Fruit fly (Drosophila melanogaster) whole organism, embryonic: Measurements from ENCODE around the gene Cyp28c1.

ENCODE experiments used
- CG10979 ChIP-seq: fragments of 200-800 bp; sonication (Bioruptor generic); optimal IDR thresholded peaks from 2 replicates; lab custom pipeline; 2018; ENCODE audit warnings: missing biosample characterization, mild to moderate bottlenecking, missing genetic modification characterization, moderate library complexity
- CG11456 ChIP-seq: fragments of 200-800 bp; sonication (Bioruptor generic); IDR thresholded peaks from 3 replicates; pipeline ENCODE4 v1.3.6; 2022; ENCODE audit warnings: missing biosample characterization, missing genetic modification characterization
- CG11504 ChIP-seq: fragments of 200-800 bp; sonication (Bioruptor generic); optimal IDR thresholded peaks from 3 replicates; lab custom pipeline; 2019; ENCODE audit warnings: missing biosample characterization, mild to moderate bottlenecking, missing genetic modification characterization, moderate library complexity
- CG13296 ChIP-seq: fragments of 200-800 bp; sonication (Bioruptor generic); optimal IDR thresholded peaks from 3 replicates; lab custom pipeline; 2018; ENCODE audit warnings: missing biosample characterization, mild to moderate bottlenecking, missing genetic modification characterization
- CG14710 ChIP-seq: fragments of 200-800 bp; sonication (Bioruptor generic); optimal IDR thresholded peaks from 3 replicates; lab custom pipeline; 2019; ENCODE audit warnings: missing biosample characterization, mild to moderate bottlenecking, missing genetic modification characterization, moderate library complexity
- CG17385 ChIP-seq: fragments of 200-800 bp; sonication (Bioruptor generic); optimal IDR thresholded peaks from 3 replicates; lab custom pipeline; 2018; ENCODE audit warnings: missing biosample characterization, mild to moderate bottlenecking, missing genetic modification characterization
- CG17829 ChIP-seq: fragments of 200-800 bp; optimal IDR thresholded peaks from 2 replicates; lab custom pipeline; 2019; ENCODE audit warnings: missing biosample characterization, mild to moderate bottlenecking, missing genetic modification characterization, moderate library complexity
- CG18262 ChIP-seq: fragments of 200-800 bp; optimal IDR thresholded peaks from 3 replicates; lab custom pipeline; 2019; ENCODE audit warnings: missing biosample characterization, mild to moderate bottlenecking, missing genetic modification characterization, moderate library complexity
- CG18599 ChIP-seq: fragments of 200-800 bp; sonication (Bioruptor generic); optimal IDR thresholded peaks from 3 replicates; lab custom pipeline; 2017; ENCODE audit warnings: missing biosample characterization, missing genetic modification characterization, mild to moderate bottlenecking, moderate library complexity, missing genetic modification reagents
- CG31388 ChIP-seq: fragments of 200-800 bp; sonication (Bioruptor generic); optimal IDR thresholded peaks from 2 replicates; lab custom pipeline; 2016; ENCODE audit warnings: missing biosample characterization, missing genetic modification characterization
- CG3281 ChIP-seq: fragments of 200-800 bp; sonication (Bioruptor generic); optimal IDR thresholded peaks from 3 replicates; lab custom pipeline; 2017; ENCODE audit warnings: missing biosample characterization, mild to moderate bottlenecking, missing genetic modification characterization
- CG33557 ChIP-seq: fragments of 200-800 bp; sonication (Bioruptor generic); optimal IDR thresholded peaks from 2 replicates; lab custom pipeline; 2019; ENCODE audit warnings: missing biosample characterization, mild to moderate bottlenecking, missing genetic modification characterization, moderate library complexity
- CG34224 ChIP-seq: fragments of 200-800 bp; sonication (Bioruptor generic); IDR thresholded peaks from 3 replicates; pipeline ENCODE4 v1.3.6; 2022; ENCODE audit warnings: missing biosample characterization, missing genetic modification characterization; ENCODE audit not compliant: partially characterized antibody
- CG34422 ChIP-seq: fragments of 200-800 bp; sonication (Bioruptor generic); IDR thresholded peaks from 3 replicates; pipeline ENCODE4 v1.3.6; 2022; ENCODE audit warnings: missing biosample characterization, missing genetic modification characterization
- CG3995 ChIP-seq: fragments of 200-800 bp; sonication (Bioruptor generic); optimal IDR thresholded peaks from 3 replicates; lab custom pipeline; 2016; ENCODE audit warnings: missing biosample characterization, missing genetic modification characterization
- CG5245 ChIP-seq: fragments of 200-800 bp; sonication (Bioruptor generic); optimal IDR thresholded peaks from 3 replicates; lab custom pipeline; 2016; ENCODE audit warnings: missing biosample characterization, missing genetic modification characterization
- CG6813 ChIP-seq: fragments of 200-800 bp; sonication (Bioruptor generic); optimal IDR thresholded peaks from 2 replicates; lab custom pipeline; 2017; ENCODE audit warnings: missing biosample characterization, missing genetic modification characterization, mild to moderate bottlenecking, moderate library complexity, missing genetic modification reagents
- CG7839 ChIP-seq: fragments of 200-800 bp; sonication (Bioruptor generic); optimal IDR thresholded peaks from 3 replicates; lab custom pipeline; 2018; ENCODE audit warnings: missing biosample characterization, mild to moderate bottlenecking, missing genetic modification characterization, moderate library complexity
- CHES-1-like ChIP-seq: fragments of 200-800 bp; sonication (Bioruptor generic); optimal IDR thresholded peaks from 2 replicates; lab custom pipeline; 2016; ENCODE audit warnings: missing biosample characterization, missing genetic modification characterization
- D19A ChIP-seq: fragments of 200-800 bp; optimal IDR thresholded peaks from 3 replicates; lab custom pipeline; 2019; ENCODE audit warnings: missing biosample characterization, mild to moderate bottlenecking, missing genetic modification characterization, moderate library complexity
- E2f1 ChIP-seq: fragments of 200-800 bp; sonication (Bioruptor generic); IDR thresholded peaks from 2 replicates; pipeline ENCODE4 v1.3.6; 2022; ENCODE audit warnings: missing biosample characterization, missing genetic modification characterization
- ERR ChIP-seq: fragments of 200-800 bp; sonication (Bioruptor generic); optimal IDR thresholded peaks from 2 replicates; lab custom pipeline; 2016; ENCODE audit warnings: missing biosample characterization, missing genetic modification characterization
- Mad ChIP-seq: fragments of 200-800 bp; sonication (Bioruptor generic); optimal IDR thresholded peaks from 2 replicates; lab custom pipeline; 2016; ENCODE audit warnings: missing biosample characterization, missing genetic modification characterization
- NfI ChIP-seq: fragments of 200-800 bp; sonication (Bioruptor generic); optimal IDR thresholded peaks from 3 replicates; lab custom pipeline; 2018; ENCODE audit warnings: missing biosample characterization, mild to moderate bottlenecking, missing genetic modification characterization, moderate library complexity
- Pdp1 ChIP-seq, 2 experiments: fragments of 200-800 bp; sonication (Bioruptor generic); optimal IDR thresholded peaks; 3 replicates each; lab custom pipeline; 2016; ENCODE audit warnings: missing biosample characterization in 2 of 2, missing genetic modification characterization in 2 of 2, mild to moderate bottlenecking in 1 of 2, moderate library complexity in 1 of 2
- Rfx ChIP-seq: fragments of 200-800 bp; sonication (Bioruptor generic); IDR thresholded peaks from 2 replicates; pipeline ENCODE4 v1.3.6; 2022; ENCODE audit warnings: missing biosample characterization, missing genetic modification characterization
- Scr ChIP-seq: fragments of 200-800 bp; sonication (Bioruptor generic); IDR thresholded peaks from 2 replicates; pipeline ENCODE4 v1.3.6; 2022; ENCODE audit warnings: missing biosample characterization, missing genetic modification characterization; ENCODE audit not compliant: partially characterized antibody
- Trl ChIP-seq, 3 experiments: fragments of >200 bp in 2 of 3; fragments of 200-800 bp in 1 of 3; sonication (Bioruptor generic) in 1 of 3; optimal IDR thresholded peaks; 2 replicates in 1 of 3; 3 replicates in 2 of 3; lab custom pipeline; 2016 to 2017; ENCODE audit warnings: missing biosample characterization in 1 of 3, missing genetic modification characterization in 1 of 3
- ash1 ChIP-seq: fragments of 200-800 bp; sonication (Bioruptor generic); optimal IDR thresholded peaks from 2 replicates; lab custom pipeline; 2018; ENCODE audit warnings: missing biosample characterization, mild to moderate bottlenecking, missing genetic modification characterization
- az2 ChIP-seq: fragments of 200-800 bp; sonication (Bioruptor generic); optimal IDR thresholded peaks from 3 replicates; lab custom pipeline; 2016; ENCODE audit warnings: missing biosample characterization, missing genetic modification characterization
- bab2 ChIP-seq: fragments of 200-800 bp; sonication (Bioruptor generic); optimal IDR thresholded peaks from 2 replicates; lab custom pipeline; 2016; ENCODE audit warnings: missing biosample characterization, missing genetic modification characterization
- bigmax ChIP-seq: fragments of 200-800 bp; sonication (Bioruptor generic); optimal IDR thresholded peaks from 2 replicates; lab custom pipeline; 2018; ENCODE audit warnings: missing biosample characterization, mild to moderate bottlenecking, missing genetic modification characterization
- bsh ChIP-seq, 2 experiments: fragments of 200-800 bp; sonication (Bioruptor generic); optimal IDR thresholded peaks; 2 replicates each; lab custom pipeline; 2017 to 2018; ENCODE audit warnings: mild to moderate bottlenecking in 2 of 2, missing biosample characterization in 2 of 2, missing genetic modification characterization in 2 of 2, moderate library complexity in 1 of 2
- caup ChIP-seq: fragments of 200-800 bp; sonication (Bioruptor generic); optimal IDR thresholded peaks from 3 replicates; lab custom pipeline; 2017; ENCODE audit warnings: missing biosample characterization, mild to moderate bottlenecking, missing genetic modification characterization, moderate library complexity; ENCODE audit not compliant: severe bottlenecking
- chinmo ChIP-seq: fragments of 200-800 bp; sonication (Bioruptor generic); IDR thresholded peaks from 4 replicates; pipeline ENCODE4 v1.3.6; 2022; ENCODE audit warnings: missing biosample characterization, missing genetic modification characterization; ENCODE audit not compliant: partially characterized antibody
- ci ChIP-seq: fragments of 200-800 bp; sonication (Bioruptor generic); IDR thresholded peaks from 3 replicates; pipeline ENCODE4 v1.3.6; 2022; ENCODE audit warnings: missing biosample characterization, missing genetic modification characterization
- dmrt99B ChIP-seq: fragments of 200-800 bp; sonication (Bioruptor generic); optimal IDR thresholded peaks from 2 replicates; lab custom pipeline; 2018; ENCODE audit warnings: missing biosample characterization, mild to moderate bottlenecking, missing genetic modification characterization, moderate library complexity
- dysf ChIP-seq: fragments of 200-800 bp; sonication (Bioruptor generic); IDR thresholded peaks from 3 replicates; pipeline ENCODE4 v1.3.6; 2022; ENCODE audit warnings: missing biosample characterization, missing genetic modification characterization
- eyg ChIP-seq: fragments of 200-800 bp; sonication (Bioruptor generic); optimal IDR thresholded peaks from 3 replicates; lab custom pipeline; 2016; ENCODE audit warnings: missing biosample characterization, missing genetic modification characterization
- grn ChIP-seq: fragments of 200-800 bp; sonication (Bioruptor generic); optimal IDR thresholded peaks from 3 replicates; lab custom pipeline; 2017; ENCODE audit warnings: missing biosample characterization, missing genetic modification characterization
- ham ChIP-seq: fragments of 200-800 bp; sonication (Bioruptor generic); IDR thresholded peaks from 2 replicates; pipeline ENCODE4 v1.3.6; 2022; ENCODE audit warnings: missing biosample characterization, missing genetic modification characterization
- hb ChIP-seq: fragments of 200-800 bp; sonication (Bioruptor generic); IDR thresholded peaks from 3 replicates; pipeline ENCODE4 v1.3.6; 2022; ENCODE audit warnings: missing biosample characterization, missing genetic modification characterization; ENCODE audit not compliant: partially characterized antibody
- pfk ChIP-seq: fragments of 200-800 bp; sonication (Bioruptor generic); optimal IDR thresholded peaks from 2 replicates; lab custom pipeline; 2018; ENCODE audit warnings: missing biosample characterization, mild to moderate bottlenecking, missing genetic modification characterization, moderate library complexity
- row ChIP-seq: fragments of 200-800 bp; sonication (Bioruptor generic); IDR thresholded peaks from 3 replicates; pipeline ENCODE4 v1.3.6; 2022; ENCODE audit warnings: missing biosample characterization, missing genetic modification characterization
- sens ChIP-seq: fragments of 200-800 bp; sonication (Bioruptor generic); peaks from one replicate; lab custom pipeline; 2016; ENCODE audit warnings: missing biosample characterization, missing genetic modification characterization
- sna ChIP-seq: fragments of 200-800 bp; sonication (Bioruptor generic); IDR thresholded peaks from 2 replicates; pipeline ENCODE4 v1.3.6; 2022; ENCODE audit warnings: missing biosample characterization, missing genetic modification characterization; ENCODE audit not compliant: partially characterized antibody
- unpg ChIP-seq: fragments of 200-800 bp; sonication (Bioruptor generic); optimal IDR thresholded peaks from 3 replicates; lab custom pipeline; 2018; ENCODE audit warnings: missing biosample characterization, mild to moderate bottlenecking, missing genetic modification characterization, moderate library complexity
- zen2 ChIP-seq: fragments of 200-800 bp; sonication (Bioruptor generic); IDR thresholded peaks from 3 replicates; pipeline ENCODE4 v1.3.6; 2022; ENCODE audit warnings: missing biosample characterization, missing genetic modification characterization; ENCODE audit not compliant: partially characterized antibody

Cyp28c1 gene

DNA sequence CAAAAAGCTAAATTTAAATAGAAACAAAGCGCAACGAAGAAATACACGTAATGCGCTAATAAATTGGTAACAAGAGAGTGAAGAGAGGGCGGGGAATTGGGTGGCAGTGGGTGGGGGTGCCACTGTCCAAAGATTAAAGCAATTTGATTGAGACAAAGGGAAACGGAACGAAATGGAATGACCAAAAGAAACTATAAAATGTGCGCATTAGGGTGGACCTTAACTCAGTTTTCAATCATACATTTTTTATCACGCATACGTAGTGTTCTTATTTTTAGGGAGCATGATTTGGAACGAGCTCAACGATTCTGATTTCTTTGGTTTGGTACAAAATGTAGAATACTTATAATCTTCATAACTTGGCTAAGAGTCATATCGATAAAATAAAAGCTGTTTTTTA lies 17.5 kb upstream of the Cyp28c1 start (continued):
- no peak for TF ChIP-seq CG5245 (GFP tag; lab: Kevin White, UChicago)
- TF ChIP-seq chinmo (GFP tag; lab: Robert Waterston, UW): 0 out of 4 replicates have a peak, but pooled peaks have one; percentile 60
- TF ChIP-seq unpg: peak; percentile 26
- TF ChIP-seq CG18262 (tag; lab: Kevin White, UChicago): peak; percentile 10
- TF ChIP-seq CG34422: 0 out of 3 replicates have a peak, but pooled peaks have one; percentile 30
- TF ChIP-seq row (GFP tag; lab: Robert Waterston, UW): peak; percentile 41; the same call in 2 of the 3 replicates
- no peak for TF ChIP-seq CG3995 (GFP tag; lab: Kevin White, UChicago)
- no peak for TF ChIP-seq CG34224 (GFP tag; lab: Robert Waterston, UW)
- TF ChIP-seq hb (GFP tag; lab: Robert Waterston, UW): no peak
- no peak for TF ChIP-seq CG17385
- 0 out of 2 replicates have a peak, but pooled peaks have one; percentile 26 for TF ChIP-seq Rfx
- TF ChIP-seq grn: no peak
- peak; percentile 95 for TF ChIP-seq pfk
- TF ChIP-seq Mad (GFP tag; lab: Kevin White, UChicago): no peak
- TF ChIP-seq E2f1: 0 out of 2 replicates have a peak, but pooled peaks have one; percentile 23
- no peak for TF ChIP-seq bigmax (GFP tag; lab: Kevin White, UChicago)
- peak in 1 of 2 experiments; percentile 1 for TF ChIP-seq Trl (optimal IDR thresholded peaks at IDR 0.05; lab: Kevin White, UChicago)
- no peak for TF ChIP-seq Trl (GFP tag; optimal IDR thresholded peaks at IDR 0.05; lab: Kevin White, UChicago)
- peak; percentile 24 for TF ChIP-seq CG3281 (GFP tag; lab: Kevin White, UChicago)
- TF ChIP-seq CG33557 (GFP tag; lab: Kevin White, UChicago): no peak
- peak; percentile 9 for TF ChIP-seq CG7839 (tag; lab: Kevin White, UChicago)
- 0 out of 3 replicates have a peak, but pooled peaks have one; percentile 23 for TF ChIP-seq dysf (GFP tag; lab: Robert Waterston, UW)
- TF ChIP-seq caup (GFP tag; lab: Kevin White, UChicago): no peak
- 0 out of 3 replicates have a peak, but pooled peaks have one; percentile 57 for TF ChIP-seq ci (GFP tag; lab: Robert Waterston, UW)
- TF ChIP-seq D19A: peak; percentile 21
- TF ChIP-seq CG18599 (GFP tag; lab: Kevin White, UChicago): peak; percentile 14
- no peak for TF ChIP-seq CG11504
- no peak for TF ChIP-seq bab2 (GFP tag; lab: Kevin White, UChicago)
- no peak for TF ChIP-seq NfI (GFP tag; lab: Kevin White, UChicago)
- no peak for TF ChIP-seq zen2
- TF ChIP-seq CG17829 (tag; lab: Kevin White, UChicago): peak; percentile 9
- TF ChIP-seq CG6813 (GFP tag; lab: Kevin White, UChicago): no peak
- peak; percentile 13 for TF ChIP-seq CG13296 (GFP tag; lab: Kevin White, UChicago)
- no peak for TF ChIP-seq sna
- TF ChIP-seq ERR: no peak
- no peak for TF ChIP-seq az2 (GFP tag; lab: Kevin White, UChicago)
- TF ChIP-seq CG10979 (tag; lab: Kevin White, UChicago): no peak
- TF ChIP-seq dmrt99B (tag; lab: Kevin White, UChicago): peak; percentile 21
- TF ChIP-seq ham (GFP tag; lab: Robert Waterston, UW): no peak
- TF ChIP-seq eyg (GFP tag; lab: Kevin White, UChicago): no peak
- TF ChIP-seq CG11456 (GFP tag; lab: Robert Waterston, UW): 0 out of 3 replicates have a peak, but pooled peaks have one; percentile 38
- no peak for TF ChIP-seq ash1 (GFP tag; lab: Kevin White, UChicago)
- TF ChIP-seq CG31388 (GFP tag; lab: Kevin White, UChicago): no peak
- TF ChIP-seq Pdp1 (GFP tag; optimal IDR thresholded peaks at IDR 0.05; lab: Kevin White, UChicago): peak in 1 of 2 experiments; percentile 44
- TF ChIP-seq CHES-1-like (GFP tag; lab: Kevin White, UChicago): no peak
- no peak for TF ChIP-seq Scr (GFP tag; lab: Robert Waterston, UW)
- TF ChIP-seq bsh (GFP tag; optimal IDR thresholded peaks at IDR 0.05; lab: Kevin White, UChicago): peak in 1 of 2 experiments; percentile 10
- TF ChIP-seq sens (GFP tag; lab: Kevin White, UChicago): peak; percentile 63
- TF ChIP-seq CG14710 (tag; lab: Kevin White, UChicago): no peak
